Fruit fly (Drosophila melanogaster) whole organism, embryonic: ENCODE measurements around the gene Nup358.

Experiments used
- Adf1 ChIP-seq: fragments of 200-800 bp; sonication (Bioruptor generic); IDR thresholded peaks from 2 replicates; pipeline ENCODE4 v1.3.6; 2022; ENCODE audit warnings: missing biosample characterization, missing genetic modification characterization
- CG10267 ChIP-seq: fragments of 200-800 bp; sonication (Bioruptor generic); optimal IDR thresholded peaks from 2 replicates; lab custom pipeline; 2018; ENCODE audit warnings: missing biosample characterization, mild to moderate bottlenecking, missing genetic modification characterization, moderate library complexity
- CG10543 ChIP-seq: fragments of 200-800 bp; sonication (Bioruptor generic); optimal IDR thresholded peaks from 3 replicates; lab custom pipeline; 2017; ENCODE audit warnings: missing biosample characterization, mild to moderate bottlenecking, missing genetic modification characterization, moderate library complexity
- CG10654 ChIP-seq: fragments of 200-800 bp; sonication (Bioruptor generic); optimal IDR thresholded peaks from 2 replicates; lab custom pipeline; 2016; ENCODE audit warnings: missing biosample characterization, missing genetic modification characterization
- CG11085 ChIP-seq: fragments of 200-800 bp; sonication (Bioruptor generic); IDR thresholded peaks from 2 replicates; pipeline ENCODE4 v1.3.6; 2022; ENCODE audit warnings: missing biosample characterization, missing genetic modification characterization
- CG11398 ChIP-seq: fragments of 200-800 bp; sonication (Bioruptor generic); optimal IDR thresholded peaks from 2 replicates; lab custom pipeline; 2016; ENCODE audit warnings: missing biosample characterization, missing genetic modification characterization
- CG12104 ChIP-seq: fragments of 200-800 bp; sonication (Bioruptor generic); optimal IDR thresholded peaks from 3 replicates; lab custom pipeline; 2016; ENCODE audit warnings: missing biosample characterization, missing genetic modification characterization
- CG13424 ChIP-seq: fragments of 200-800 bp; sonication (Bioruptor generic); optimal IDR thresholded peaks from 2 replicates; lab custom pipeline; 2019; ENCODE audit warnings: missing biosample characterization, mild to moderate bottlenecking, missing genetic modification characterization, moderate library complexity
- CG15479 ChIP-seq: fragments of 200-800 bp; sonication (Bioruptor generic); optimal IDR thresholded peaks from 3 replicates; lab custom pipeline; 2019; ENCODE audit warnings: missing biosample characterization, mild to moderate bottlenecking, missing genetic modification characterization, moderate library complexity
- CG17568 ChIP-seq: fragments of 200-800 bp; sonication (Bioruptor generic); optimal IDR thresholded peaks from 2 replicates; lab custom pipeline; 2018; ENCODE audit warnings: missing biosample characterization, mild to moderate bottlenecking, missing genetic modification characterization, moderate library complexity
- CG17912 ChIP-seq: fragments of 200-800 bp; sonication (Bioruptor generic); optimal IDR thresholded peaks from 2 replicates; lab custom pipeline; 2018; ENCODE audit warnings: missing biosample characterization, mild to moderate bottlenecking, missing genetic modification characterization
- CG3163 ChIP-seq: fragments of 200-800 bp; sonication (Bioruptor generic); optimal IDR thresholded peaks from 3 replicates; lab custom pipeline; 2016; ENCODE audit warnings: missing biosample characterization, missing genetic modification characterization
- CG32772 ChIP-seq: fragments of 200-800 bp; sonication (Bioruptor generic); IDR thresholded peaks from 2 replicates; pipeline ENCODE4 v1.3.6; 2022; ENCODE audit warnings: missing biosample characterization, missing genetic modification characterization
- CG33213 ChIP-seq: fragments of 200-800 bp; sonication (Bioruptor generic); optimal IDR thresholded peaks from 3 replicates; lab custom pipeline; 2016; ENCODE audit warnings: missing biosample characterization, missing genetic modification characterization
- CG3726 ChIP-seq: fragments of 200-800 bp; sonication (Bioruptor generic); IDR thresholded peaks from 3 replicates; pipeline ENCODE4, ENCODE4 v1.3.6; 2022; ENCODE audit warnings: missing biosample characterization, missing genetic modification characterization
- CG3838 ChIP-seq: fragments of 200-800 bp; sonication (Bioruptor generic); optimal IDR thresholded peaks from 3 replicates; lab custom pipeline; 2016; ENCODE audit warnings: missing biosample characterization, missing genetic modification characterization
- CG4424 ChIP-seq: fragments of 200-800 bp; sonication (Bioruptor generic); optimal IDR thresholded peaks from 3 replicates; lab custom pipeline; 2016; ENCODE audit warnings: missing biosample characterization, missing genetic modification characterization
- CG6254 ChIP-seq: fragments of 200-800 bp; sonication (Bioruptor generic); optimal IDR thresholded peaks from 3 replicates; lab custom pipeline; 2017; ENCODE audit warnings: mild to moderate bottlenecking, missing biosample characterization, missing genetic modification reagents, missing genetic modification characterization
- CG7357 ChIP-seq: fragments of 200-800 bp; sonication (Bioruptor generic); IDR thresholded peaks from 3 replicates; pipeline ENCODE4 v1.3.6; 2022; ENCODE audit warnings: missing biosample characterization, missing genetic modification characterization
- CG7987 ChIP-seq: fragments of 200-800 bp; sonication (Bioruptor generic); optimal IDR thresholded peaks from 2 replicates; lab custom pipeline; 2018; ENCODE audit warnings: missing biosample characterization, mild to moderate bottlenecking, missing genetic modification characterization, moderate library complexity
- Chrac-16 ChIP-seq: fragments of 200-800 bp; sonication (Bioruptor generic); optimal IDR thresholded peaks from 3 replicates; lab custom pipeline; 2016; ENCODE audit warnings: missing biosample characterization, missing genetic modification characterization
- Dip3 ChIP-seq: fragments of 200-800 bp; sonication (Bioruptor generic); optimal IDR thresholded peaks from 3 replicates; lab custom pipeline; 2016; ENCODE audit warnings: missing biosample characterization, missing genetic modification characterization
- Doc2 ChIP-seq: fragments of 200-800 bp; sonication (Bioruptor generic); IDR thresholded peaks from 2 replicates; pipeline ENCODE4 v1.3.6; 2022; ENCODE audit warnings: missing biosample characterization, missing genetic modification characterization
- Neu2 ChIP-seq: fragments of 200-800 bp; sonication (Bioruptor generic); optimal IDR thresholded peaks from 3 replicates; lab custom pipeline; 2016; ENCODE audit warnings: missing biosample characterization, missing genetic modification characterization, borderline replicate concordance
- Oaz ChIP-seq: fragments of 200-800 bp; sonication (Bioruptor generic); IDR thresholded peaks from 2 replicates; pipeline ENCODE4 v1.3.6; 2022; ENCODE audit warnings: missing biosample characterization, missing genetic modification characterization
- Side ChIP-seq: fragments of 200-800 bp; sonication (Bioruptor generic); optimal IDR thresholded peaks from 2 replicates; lab custom pipeline; 2016; ENCODE audit warnings: missing biosample characterization, missing genetic modification characterization
- Sry-β ChIP-seq: fragments of 200-800 bp; sonication (Bioruptor generic); optimal IDR thresholded peaks from 2 replicates; lab custom pipeline; 2018; ENCODE audit warnings: missing biosample characterization, mild to moderate bottlenecking, missing genetic modification characterization, moderate library complexity
- Xbp1 ChIP-seq: fragments of 200-800 bp; sonication (Bioruptor generic); optimal IDR thresholded peaks from 3 replicates; lab custom pipeline; 2016; ENCODE audit warnings: missing biosample characterization, mild to moderate bottlenecking, missing genetic modification characterization
- cas ChIP-seq: fragments of 200-800 bp; sonication (Bioruptor generic); IDR thresholded peaks from 2 replicates; pipeline ENCODE4 v1.3.6; 2022; ENCODE audit warnings: missing biosample characterization, missing genetic modification characterization
- cwo ChIP-seq: fragments of 200-800 bp; sonication (Bioruptor generic); optimal IDR thresholded peaks from 3 replicates; lab custom pipeline; 2017; ENCODE audit warnings: missing biosample characterization, missing genetic modification characterization, mild to moderate bottlenecking, moderate library complexity, missing genetic modification reagents
- dan ChIP-seq: fragments of 200-800 bp; sonication (Bioruptor generic); IDR thresholded peaks from 2 replicates; pipeline ENCODE4 v1.3.6; 2022; ENCODE audit warnings: missing biosample characterization, missing genetic modification characterization
- dimm ChIP-seq: fragments of 200-800 bp; sonication (Bioruptor generic); IDR thresholded peaks from 2 replicates; pipeline ENCODE4 v1.3.6; 2022; ENCODE audit warnings: missing biosample characterization, missing genetic modification characterization
- emc ChIP-seq: fragments of 200-800 bp; sonication (Bioruptor generic); optimal IDR thresholded peaks from 2 replicates; lab custom pipeline; 2016; ENCODE audit warnings: missing biosample characterization, missing genetic modification characterization
- gro ChIP-seq: fragments of 200-800 bp; sonication (Bioruptor generic); optimal IDR thresholded peaks from 2 replicates; lab custom pipeline; 2016; ENCODE audit warnings: missing biosample characterization, missing genetic modification characterization
- hth ChIP-seq: fragments of >200 bp; optimal IDR thresholded peaks from 2 replicates; lab custom pipeline; 2017; ENCODE audit warnings: inconsistent platforms
- knrl ChIP-seq: fragments of 200-800 bp; sonication (Bioruptor generic); IDR thresholded peaks from 3 replicates; pipeline ENCODE4 v1.3.6; 2022; ENCODE audit warnings: missing biosample characterization, missing genetic modification characterization; ENCODE audit not compliant: partially characterized antibody
- lov ChIP-seq, 2 experiments: fragments of 200-800 bp in 1 of 2; fragments of >200 bp in 1 of 2; sonication (Bioruptor generic) in 1 of 2; IDR thresholded peaks in 1 of 2; optimal IDR thresholded peaks in 1 of 2; 2 replicates in 1 of 2; 3 replicates in 1 of 2; pipeline versions ENCODE4 v1.3.6 to Lab custom; 2017 to 2022; ENCODE audit warnings: missing biosample characterization in 1 of 2, missing genetic modification characterization in 1 of 2
- mam ChIP-seq: fragments of 200-800 bp; sonication (Bioruptor generic); optimal IDR thresholded peaks from 3 replicates; lab custom pipeline; 2016; ENCODE audit warnings: missing biosample characterization, missing genetic modification characterization
- nerfin-1 ChIP-seq: fragments of 200-800 bp; sonication (Bioruptor generic); optimal IDR thresholded peaks from 3 replicates; lab custom pipeline; 2019; ENCODE audit warnings: missing biosample characterization, mild to moderate bottlenecking, missing genetic modification characterization, moderate library complexity
- pb ChIP-seq: fragments of 200-800 bp; sonication (Bioruptor generic); optimal IDR thresholded peaks from 3 replicates; lab custom pipeline; 2016; ENCODE audit warnings: missing biosample characterization, missing genetic modification characterization
- pfk ChIP-seq: fragments of 200-800 bp; sonication (Bioruptor generic); optimal IDR thresholded peaks from 2 replicates; lab custom pipeline; 2018; ENCODE audit warnings: missing biosample characterization, mild to moderate bottlenecking, missing genetic modification characterization, moderate library complexity
- pho ChIP-seq: fragments of 200-800 bp; sonication (Bioruptor generic); optimal IDR thresholded peaks from 2 replicates; lab custom pipeline; 2016; ENCODE audit warnings: missing biosample characterization, missing genetic modification characterization
- pum ChIP-seq: fragments of 200-800 bp; sonication (Bioruptor generic); optimal IDR thresholded peaks from 2 replicates; lab custom pipeline; 2016; ENCODE audit warnings: missing biosample characterization, missing genetic modification characterization
- pzg ChIP-seq: fragments of 200-800 bp; sonication (Bioruptor generic); optimal IDR thresholded peaks from 3 replicates; lab custom pipeline; 2018; ENCODE audit warnings: missing biosample characterization, mild to moderate bottlenecking, missing genetic modification characterization, moderate library complexity
- run ChIP-seq: fragments of 200-800 bp; sonication (Bioruptor generic); optimal IDR thresholded peaks from 3 replicates; lab custom pipeline; 2018; ENCODE audit warnings: missing biosample characterization, mild to moderate bottlenecking, missing genetic modification characterization
- seq ChIP-seq: fragments of 200-800 bp; sonication (Bioruptor generic); IDR thresholded peaks from 2 replicates; pipeline ENCODE4 v1.3.6; 2022; ENCODE audit warnings: missing biosample characterization, missing genetic modification characterization
- tll ChIP-seq, 2 experiments: fragments of 200-800 bp in 1 of 2; fragments of >200 bp in 1 of 2; sonication (Bioruptor generic) in 1 of 2; optimal IDR thresholded peaks; 2 replicates each; lab custom pipeline; 2017 to 2019; ENCODE audit warnings: missing biosample characterization in 2 of 2, missing genetic modification characterization in 2 of 2, mild to moderate bottlenecking in 1 of 2, moderate library complexity in 1 of 2
- trem ChIP-seq: fragments of 200-800 bp; optimal IDR thresholded peaks from 3 replicates; lab custom pipeline; 2019; ENCODE audit warnings: missing biosample characterization, mild to moderate bottlenecking, missing genetic modification characterization, moderate library complexity
- usp ChIP-seq: fragments of >200 bp; optimal IDR thresholded peaks from 2 replicates; lab custom pipeline; 2017; ENCODE audit warnings: missing biosample characterization, missing genetic modification characterization
- wor ChIP-seq: fragments of 200-800 bp; sonication (Bioruptor generic); IDR thresholded peaks from 2 replicates; pipeline ENCODE4 v1.3.6; 2022; ENCODE audit warnings: missing biosample characterization, missing genetic modification characterization

Gene Nup358

dm6 chr3R:25247379-25247869 is 1.7 kb upstream of the Nup358 start, which contains the start of the genes RpS27 and Nup37 (continued):
- TF ChIP-seq pzg = peak; percentile 97
- peak in 1 of 2 experiments; percentile 88 for TF ChIP-seq tll (GFP tag; optimal IDR thresholded peaks at IDR 0.05; lab: Kevin White, UChicago)
- peak; percentile 100 for TF ChIP-seq CG17912
- TF ChIP-seq Xbp1 = peak; percentile 98
- TF ChIP-seq mam (GFP tag; lab: Kevin White, UChicago) = peak; percentile 98
- TF ChIP-seq cas (GFP tag; lab: Robert Waterston, UW) = peak; percentile 91
- TF ChIP-seq seq (GFP tag; lab: Robert Waterston, UW) = peak; percentile 89
- TF ChIP-seq CG10543 (GFP tag; lab: Kevin White, UChicago) = peak; percentile 100
- 0 out of 3 replicates have a peak, but pooled peaks have one; percentile 44 for TF ChIP-seq knrl (GFP tag; lab: Robert Waterston, UW)
- peak; percentile 99 for TF ChIP-seq CG11398
- peak; percentile 99 for TF ChIP-seq Side (GFP tag; lab: Kevin White, UChicago)
- TF ChIP-seq lov (optimal IDR thresholded peaks at IDR 0.05; lab: Kevin White, UChicago) = no peak
- TF ChIP-seq lov (GFP tag; IDR thresholded peaks at IDR 0.05; lab: Robert Waterston, UW) = peak; percentile 99
- TF ChIP-seq CG10654 (GFP tag; lab: Kevin White, UChicago) = peak; percentile 99
- TF ChIP-seq CG10267 = peak; percentile 99
- TF ChIP-seq emc (GFP tag; lab: Kevin White, UChicago) = peak; percentile 99
- peak; percentile 95 for TF ChIP-seq CG3726 (GFP tag; lab: Robert Waterston, UW)
- TF ChIP-seq CG3838 (GFP tag; lab: Kevin White, UChicago) = peak; percentile 98
- TF ChIP-seq CG11085 = peak; percentile 99
- TF ChIP-seq CG6254 (GFP tag; lab: Kevin White, UChicago) = peak; percentile 89
- TF ChIP-seq cwo (GFP tag; lab: Kevin White, UChicago) = peak; percentile 91
- peak; percentile 93 for TF ChIP-seq Neu2 (GFP tag; lab: Kevin White, UChicago)
- peak; percentile 88 for TF ChIP-seq CG13424
- no peak; the same call in 1 of the 2 replicates for TF ChIP-seq dan
- TF ChIP-seq CG15479 (GFP tag; lab: Kevin White, UChicago) = peak; percentile 75
- TF ChIP-seq run = peak; percentile 90
- peak; percentile 97 for TF ChIP-seq pum (GFP tag; lab: Kevin White, UChicago)
- TF ChIP-seq CG33213 = peak; percentile 99
- peak; percentile 94 for TF ChIP-seq CG3163 (GFP tag; lab: Kevin White, UChicago)
- peak; percentile 92 for TF ChIP-seq dimm (GFP tag; lab: Robert Waterston, UW)
- TF ChIP-seq Doc2 (GFP tag; lab: Robert Waterston, UW) = peak; percentile 94
- TF ChIP-seq Dip3 = peak; percentile 98
- peak; percentile 99 for TF ChIP-seq CG12104 (GFP tag; lab: Kevin White, UChicago)
- TF ChIP-seq CG4424 (GFP tag; lab: Kevin White, UChicago) = peak; percentile 98
- peak; percentile 99 for TF ChIP-seq pb (GFP tag; lab: Kevin White, UChicago)
- peak; percentile 98 for TF ChIP-seq CG17568 (GFP tag; lab: Kevin White, UChicago)
- TF ChIP-seq CG32772 = peak; percentile 96
- TF ChIP-seq pho (GFP tag; lab: Kevin White, UChicago) = peak; percentile 99
- no peak for TF ChIP-seq usp
- TF ChIP-seq CG7357 (GFP tag; lab: Robert Waterston, UW) = peak; percentile 73
- peak; percentile 74 for TF ChIP-seq wor (GFP tag; lab: Robert Waterston, UW)
- TF ChIP-seq gro (GFP tag; lab: Kevin White, UChicago) = peak; percentile 97
- peak; percentile 94 for TF ChIP-seq trem (tag; lab: Kevin White, UChicago)
- peak; percentile 100 for TF ChIP-seq CG7987 (GFP tag; lab: Kevin White, UChicago)
- TF ChIP-seq nerfin-1 (tag; lab: Kevin White, UChicago) = peak; percentile 94
- TF ChIP-seq Adf1 (GFP tag; lab: Robert Waterston, UW) = peak; percentile 79
- TF ChIP-seq Chrac-16 = peak; percentile 91
- TF ChIP-seq Sry-β (GFP tag; lab: Kevin White, UChicago) = peak; percentile 80
- peak; percentile 92 for TF ChIP-seq Oaz (GFP tag; lab: Robert Waterston, UW)
- no peak for TF ChIP-seq hth (lab: Kevin White, UChicago)
- TF ChIP-seq pfk (GFP tag; lab: Kevin White, UChicago) = peak; percentile 90
